Fruit fly (Drosophila melanogaster) whole organism, prepupa: ENCODE results near the gene CG15525.
A peak's percentile ranks its signal among the peaks of the same experiment; 100 is the strongest.

ENCODE experiments used
- CG10631 ChIP-seq: fragments of 200-800 bp; sonication (Bioruptor generic); optimal IDR thresholded peaks from 2 replicates; lab custom pipeline; 2016; ENCODE audit warnings: missing biosample characterization, missing genetic modification characterization
- CG10669 ChIP-seq: fragments of 200-800 bp; sonication (Bioruptor generic); optimal IDR thresholded peaks from 3 replicates; lab custom pipeline; 2018; ENCODE audit warnings: missing biosample characterization, mild to moderate bottlenecking, missing genetic modification characterization, moderate library complexity
- CG11762 ChIP-seq: fragments of 200-800 bp; sonication (Bioruptor generic); optimal IDR thresholded peaks from 3 replicates; lab custom pipeline; 2016; ENCODE audit warnings: missing biosample characterization, missing genetic modification characterization; ENCODE audit not compliant: insufficient read depth
- CG11902 ChIP-seq: fragments of 200-800 bp; sonication (Bioruptor generic); optimal IDR thresholded peaks from 3 replicates; lab custom pipeline; 2016; ENCODE audit warnings: missing biosample characterization, missing genetic modification characterization
- CG15336 ChIP-seq: fragments of 200-800 bp; sonication (Bioruptor generic); IDR thresholded peaks from 2 replicates; pipeline ENCODE4 v1.3.6; 2022; ENCODE audit warnings: missing biosample characterization, missing genetic modification characterization
- CG1621 ChIP-seq: fragments of 200-800 bp; sonication (Bioruptor generic); optimal IDR thresholded peaks from 3 replicates; lab custom pipeline; 2018; ENCODE audit warnings: missing biosample characterization, mild to moderate bottlenecking, missing genetic modification characterization
- CG16779 ChIP-seq: fragments of 200-800 bp; sonication (Bioruptor generic); optimal IDR thresholded peaks from 3 replicates; lab custom pipeline; 2017; ENCODE audit warnings: missing biosample characterization, mild to moderate bottlenecking, missing genetic modification characterization
- CG31627 ChIP-seq: fragments of 200-800 bp; sonication (Bioruptor generic); optimal IDR thresholded peaks from 3 replicates; lab custom pipeline; 2016; ENCODE audit warnings: missing biosample characterization, missing genetic modification characterization
- CG32006 ChIP-seq: fragments of 200-800 bp; sonication (Bioruptor generic); optimal IDR thresholded peaks from 3 replicates; lab custom pipeline; 2017; ENCODE audit warnings: missing biosample characterization, mild to moderate bottlenecking, missing genetic modification characterization
- CG34406 ChIP-seq: fragments of 200-800 bp; sonication (Bioruptor generic); optimal IDR thresholded peaks from 3 replicates; lab custom pipeline; 2016; ENCODE audit warnings: missing biosample characterization, missing genetic modification characterization
- CG3919 ChIP-seq: fragments of 200-800 bp; sonication (Bioruptor generic); optimal IDR thresholded peaks from 3 replicates; lab custom pipeline; 2016; ENCODE audit warnings: missing biosample characterization, missing genetic modification characterization
- CG4318 ChIP-seq: fragments of 200-800 bp; sonication (Bioruptor generic); optimal IDR thresholded peaks from 3 replicates; lab custom pipeline; 2017; ENCODE audit warnings: missing biosample characterization, mild to moderate bottlenecking, missing genetic modification characterization
- CG6163 ChIP-seq: fragments of 200-800 bp; sonication (Bioruptor generic); IDR thresholded peaks from 3 replicates; pipeline ENCODE4 v1.3.6; 2022; ENCODE audit warnings: missing biosample characterization, missing genetic modification characterization
- CG6276 ChIP-seq: fragments of 200-800 bp; sonication (Bioruptor generic); optimal IDR thresholded peaks from 2 replicates; lab custom pipeline; 2017; ENCODE audit warnings: missing biosample characterization, mild to moderate bottlenecking, missing genetic modification characterization
- CG6792 ChIP-seq: fragments of 200-800 bp; sonication (Bioruptor generic); optimal IDR thresholded peaks from 3 replicates; lab custom pipeline; 2016; ENCODE audit warnings: missing biosample characterization, missing genetic modification characterization
- CG6808 ChIP-seq: fragments of 200-800 bp; sonication (Bioruptor generic); optimal IDR thresholded peaks from 3 replicates; lab custom pipeline; 2017; ENCODE audit warnings: missing biosample characterization, missing genetic modification characterization, mild to moderate bottlenecking, moderate library complexity, missing genetic modification reagents
- CG8119 ChIP-seq: fragments of 200-800 bp; sonication (Bioruptor generic); IDR thresholded peaks from 3 replicates; pipeline ENCODE4 v1.3.6; 2022; ENCODE audit warnings: missing biosample characterization, missing genetic modification characterization
- CG8632 ChIP-seq: fragments of 200-800 bp; sonication (Bioruptor generic); optimal IDR thresholded peaks from 3 replicates; lab custom pipeline; 2016; ENCODE audit warnings: missing biosample characterization, missing genetic modification characterization
- Eip75B ChIP-seq: fragments of 200-800 bp; sonication (Bioruptor generic); optimal IDR thresholded peaks from 3 replicates; lab custom pipeline; 2016; ENCODE audit warnings: missing biosample characterization, missing genetic modification characterization
- Eip78C ChIP-seq: fragments of 200-800 bp; sonication (Bioruptor generic); peaks from one replicate; lab custom pipeline; 2016; ENCODE audit warnings: missing biosample characterization, missing genetic modification characterization
- Eip93F ChIP-seq: fragments of 200-800 bp; sonication (Bioruptor generic); optimal IDR thresholded peaks from 2 replicates; lab custom pipeline; 2016; ENCODE audit warnings: missing biosample characterization, mild to moderate bottlenecking, missing genetic modification characterization
- Ets21C ChIP-seq: fragments of 200-800 bp; sonication (Bioruptor generic); optimal IDR thresholded peaks from 3 replicates; lab custom pipeline; 2016; ENCODE audit warnings: missing biosample characterization, missing genetic modification characterization
- Gug ChIP-seq: fragments of 200-800 bp; sonication (Bioruptor generic); IDR thresholded peaks from 2 replicates; pipeline ENCODE4 v1.3.6; 2022; ENCODE audit warnings: missing biosample characterization, missing genetic modification characterization
- Hr38 ChIP-seq: sonication (Bioruptor generic); optimal IDR thresholded peaks from 2 replicates; lab custom pipeline; 2016; ENCODE audit warnings: missing biosample characterization, missing genetic modification characterization
- Hr39 ChIP-seq: fragments of 200-800 bp; sonication (Bioruptor generic); optimal IDR thresholded peaks from 2 replicates; lab custom pipeline; 2016; ENCODE audit warnings: missing biosample characterization, missing genetic modification characterization
- Hr4 ChIP-seq: fragments of 200-800 bp; sonication (Bioruptor generic); optimal IDR thresholded peaks from 3 replicates; lab custom pipeline; 2016; ENCODE audit warnings: missing biosample characterization, missing genetic modification characterization
- Lpt ChIP-seq: fragments of 200-800 bp; sonication (Bioruptor generic); optimal IDR thresholded peaks from 3 replicates; lab custom pipeline; 2016; ENCODE audit warnings: missing biosample characterization, missing genetic modification characterization
- Met ChIP-seq: fragments of 200-800 bp; sonication (Bioruptor generic); optimal IDR thresholded peaks from 3 replicates; lab custom pipeline; 2016; ENCODE audit warnings: missing biosample characterization, missing genetic modification characterization
- OdsH ChIP-seq: fragments of 200-800 bp; sonication (Bioruptor generic); optimal IDR thresholded peaks from 3 replicates; lab custom pipeline; 2016; ENCODE audit warnings: missing biosample characterization, missing genetic modification characterization
- Smox ChIP-seq: fragments of 200-800 bp; sonication (Bioruptor generic); optimal IDR thresholded peaks from 3 replicates; lab custom pipeline; 2016; ENCODE audit warnings: missing biosample characterization, missing genetic modification characterization
- Sox102F ChIP-seq: fragments of 200-800 bp; sonication (Bioruptor generic); optimal IDR thresholded peaks from 2 replicates; lab custom pipeline; 2016; ENCODE audit warnings: missing biosample characterization, mild to moderate bottlenecking, missing genetic modification characterization
- Sox14 ChIP-seq: fragments of 200-800 bp; sonication (Bioruptor generic); optimal IDR thresholded peaks from 3 replicates; lab custom pipeline; 2016; ENCODE audit warnings: missing biosample characterization, missing genetic modification characterization
- achi ChIP-seq: fragments of 200-800 bp; sonication (Bioruptor generic); optimal IDR thresholded peaks from 3 replicates; lab custom pipeline; 2016; ENCODE audit warnings: missing biosample characterization, missing genetic modification characterization
- acj6 ChIP-seq: fragments of 200-800 bp; sonication (Bioruptor generic); optimal IDR thresholded peaks from 3 replicates; lab custom pipeline; 2016; ENCODE audit warnings: missing biosample characterization, missing genetic modification characterization
- cyc ChIP-seq: fragments of 200-800 bp; sonication (Bioruptor generic); optimal IDR thresholded peaks from 3 replicates; lab custom pipeline; 2016; ENCODE audit warnings: missing biosample characterization, missing genetic modification characterization
- dac ChIP-seq: fragments of 200-800 bp; sonication (Bioruptor generic); optimal IDR thresholded peaks from 2 replicates; lab custom pipeline; 2017; ENCODE audit warnings: missing biosample characterization, mild to moderate bottlenecking, missing genetic modification characterization
- eg ChIP-seq: fragments of 200-800 bp; sonication (Bioruptor generic); IDR thresholded peaks from 3 replicates; pipeline ENCODE4 v1.3.6; 2022; ENCODE audit warnings: missing biosample characterization, missing genetic modification characterization
- esn ChIP-seq: fragments of 200-800 bp; sonication (Bioruptor generic); optimal IDR thresholded peaks from 2 replicates; lab custom pipeline; 2016; ENCODE audit warnings: missing biosample characterization, mild to moderate bottlenecking, missing genetic modification characterization, moderate library complexity
- fd59A ChIP-seq: fragments of 200-800 bp; sonication (Bioruptor generic); optimal IDR thresholded peaks from 2 replicates; lab custom pipeline; 2017; ENCODE audit warnings: missing biosample characterization, mild to moderate bottlenecking, missing genetic modification characterization, missing genetic modification reagents
- lz ChIP-seq: fragments of 200-800 bp; sonication (Bioruptor generic); optimal IDR thresholded peaks from 3 replicates; lab custom pipeline; 2016; ENCODE audit warnings: missing biosample characterization, missing genetic modification characterization
- net ChIP-seq: fragments of 200-800 bp; sonication (Bioruptor generic); optimal IDR thresholded peaks from 3 replicates; lab custom pipeline; 2016; ENCODE audit warnings: missing biosample characterization, missing genetic modification characterization
- pdm3 ChIP-seq: fragments of 200-800 bp; sonication (Bioruptor generic); optimal IDR thresholded peaks from 3 replicates; lab custom pipeline; 2016; ENCODE audit warnings: missing biosample characterization, missing genetic modification characterization
- salr ChIP-seq, 2 experiments: fragments of 200-800 bp; sonication (Bioruptor generic); optimal IDR thresholded peaks; 3 replicates each; lab custom pipeline; 2016 to 2018; ENCODE audit warnings: missing biosample characterization in 2 of 2, missing genetic modification characterization in 2 of 2, mild to moderate bottlenecking in 1 of 2
- svp ChIP-seq: fragments of 200-800 bp; sonication (Bioruptor generic); peaks from one replicate; lab custom pipeline; 2016; ENCODE audit warnings: missing biosample characterization, missing genetic modification characterization
- topi ChIP-seq: fragments of 200-800 bp; sonication (Bioruptor generic); optimal IDR thresholded peaks from 3 replicates; lab custom pipeline; 2016; ENCODE audit warnings: missing biosample characterization, missing genetic modification characterization
- vri ChIP-seq: fragments of 200-800 bp; sonication (Bioruptor generic); optimal IDR thresholded peaks from 3 replicates; lab custom pipeline; 2016; ENCODE audit warnings: missing biosample characterization, mild to moderate bottlenecking, missing genetic modification characterization

Gene CG15525

DNA sequence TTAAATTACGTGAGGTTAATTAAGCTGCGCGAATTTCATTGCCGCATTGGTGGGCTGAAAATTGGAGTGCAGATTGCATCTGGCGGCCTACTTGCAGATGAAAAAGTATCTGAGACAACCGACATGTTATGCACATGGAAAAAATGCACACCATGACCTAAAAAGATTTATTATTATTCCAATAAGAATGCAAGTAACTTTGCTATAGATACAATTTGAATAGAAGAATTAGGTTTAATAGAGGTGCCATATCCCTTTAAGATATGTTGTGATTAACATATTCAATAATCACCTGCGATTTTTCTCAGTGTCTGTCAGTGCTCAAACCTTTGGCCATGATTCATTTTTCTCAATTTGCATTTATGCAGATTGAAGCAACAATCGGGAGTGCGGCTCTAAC, 16.0 kb downstream of the CG15525 start:
- TF ChIP-seq OdsH (GFP tag; lab: Kevin White, UChicago) (peak; percentile 59), CG15336 (peak; percentile 72), CG10669 (no peak), CG31627 (GFP tag; lab: Kevin White, UChicago) (peak; percentile 7), CG32006 (GFP tag; lab: Kevin White, UChicago) (peak; percentile 48), Lpt (GFP tag; lab: Kevin White, UChicago) (peak; percentile 15), CG1621 (tag; lab: Kevin White, UChicago) (no peak), dac (no peak), svp (GFP tag; lab: Kevin White, UChicago) (peak; percentile 79), acj6 (GFP tag; lab: Kevin White, UChicago) (peak; percentile 34), salr (GFP tag; optimal IDR thresholded peaks at IDR 0.05; lab: Kevin White, UChicago) (no peak), Eip75B (GFP tag; lab: Kevin White, UChicago) (peak; percentile 11), Hr4 (GFP tag; lab: Kevin White, UChicago) (peak; percentile 20), fd59A (GFP tag; lab: Kevin White, UChicago) (no peak), CG6792 (GFP tag; lab: Kevin White, UChicago) (peak; percentile 51), Ets21C (GFP tag; lab: Kevin White, UChicago) (peak; percentile 34), CG11902 (no peak), Hr38 (GFP tag; lab: Kevin White, UChicago) (no peak), eg (GFP tag; lab: Robert Waterston, UW) (peak; percentile 21; the same call in 1 of the 3 replicates), topi (GFP tag; lab: Kevin White, UChicago) (peak; percentile 25), CG16779 (tag; lab: Kevin White, UChicago) (no peak), pdm3 (GFP tag; lab: Kevin White, UChicago) (peak; percentile 22), CG8632 (GFP tag; lab: Kevin White, UChicago) (peak; percentile 8), Eip78C (GFP tag; lab: Kevin White, UChicago) (peak; percentile 77), achi (GFP tag; lab: Kevin White, UChicago) (peak; percentile 28), Sox14 (GFP tag; lab: Kevin White, UChicago) (peak; percentile 24), Smox (GFP tag; lab: Kevin White, UChicago) (peak; percentile 14), Gug (peak; percentile 24; the same call in 1 of the 2 replicates), CG3919 (GFP tag; lab: Kevin White, UChicago) (peak; percentile 32), lz (GFP tag; lab: Kevin White, UChicago) (peak; percentile 26), CG4318 (GFP tag; lab: Kevin White, UChicago) (peak; percentile 6), CG6808 (GFP tag; lab: Kevin White, UChicago) (no peak), Eip93F (GFP tag; lab: Kevin White, UChicago) (no peak), vri (no peak), CG8119 (peak; percentile 39), Met (GFP tag; lab: Kevin White, UChicago) (no peak), Hr39 (GFP tag; lab: Kevin White, UChicago) (peak; percentile 39), CG11762 (GFP tag; lab: Kevin White, UChicago) (peak; percentile 33), cyc (GFP tag; lab: Kevin White, UChicago) (peak; percentile 48), CG34406 (GFP tag; lab: Kevin White, UChicago) (peak; percentile 18), CG6276 (GFP tag; lab: Kevin White, UChicago) (peak; percentile 16), Sox102F (GFP tag; lab: Kevin White, UChicago) (peak; percentile 49), net (GFP tag; lab: Kevin White, UChicago) (no peak), CG6163 (GFP tag; lab: Robert Waterston, UW) (peak; percentile 70), CG10631 (GFP tag; lab: Kevin White, UChicago) (peak; percentile 19), esn (GFP tag; lab: Kevin White, UChicago) (peak; percentile 49)
